Fruit fly (Drosophila melanogaster) whole organism, embryonic: ENCODE data around the gene CG6700.

Source experiments
- Adf1 ChIP-seq: fragments of 200-800 bp; sonication (Bioruptor generic); IDR thresholded peaks from 2 replicates; pipeline ENCODE4 v1.3.6; 2022; ENCODE audit warnings: missing biosample characterization, missing genetic modification characterization
- Atf-2 ChIP-seq: fragments of 200-800 bp; sonication (Bioruptor generic); optimal IDR thresholded peaks from 2 replicates; lab custom pipeline; 2016; ENCODE audit warnings: missing biosample characterization, missing genetic modification characterization
- Atf3 ChIP-seq: fragments of 200-800 bp; sonication (Bioruptor generic); optimal IDR thresholded peaks from 3 replicates; lab custom pipeline; 2016; ENCODE audit warnings: missing biosample characterization, missing genetic modification characterization
- BEAF-32 ChIP-seq: fragments of 200-800 bp; sonication (Bioruptor generic); optimal IDR thresholded peaks from 3 replicates; lab custom pipeline; 2017; ENCODE audit warnings: missing biosample characterization, missing genetic modification characterization, mild to moderate bottlenecking, moderate library complexity, missing genetic modification reagents
- Bdp1 ChIP-seq: fragments of 200-800 bp; sonication (Bioruptor generic); optimal IDR thresholded peaks from 3 replicates; lab custom pipeline; 2016; ENCODE audit warnings: missing biosample characterization, missing genetic modification characterization
- CG11504 ChIP-seq: fragments of 200-800 bp; sonication (Bioruptor generic); optimal IDR thresholded peaks from 3 replicates; lab custom pipeline; 2019; ENCODE audit warnings: missing biosample characterization, mild to moderate bottlenecking, missing genetic modification characterization, moderate library complexity
- CG11695 ChIP-seq: fragments of 200-800 bp; sonication (Bioruptor generic); IDR thresholded peaks from 3 replicates; pipeline ENCODE4 v1.3.6; 2022; ENCODE audit warnings: missing biosample characterization, missing genetic modification characterization
- CG14965 ChIP-seq: fragments of 200-800 bp; sonication (Bioruptor generic); optimal IDR thresholded peaks from 2 replicates; lab custom pipeline; 2016; ENCODE audit warnings: missing biosample characterization, missing genetic modification characterization, borderline replicate concordance
- CG15696 ChIP-seq: fragments of 200-800 bp; sonication (Bioruptor generic); optimal IDR thresholded peaks from 2 replicates; lab custom pipeline; 2019; ENCODE audit warnings: missing biosample characterization, mild to moderate bottlenecking, missing genetic modification characterization, moderate library complexity
- CG1602 ChIP-seq: fragments of 200-800 bp; sonication (Bioruptor generic); optimal IDR thresholded peaks from 3 replicates; lab custom pipeline; 2016; ENCODE audit warnings: missing biosample characterization, missing genetic modification characterization
- CG17361 ChIP-seq: fragments of 200-800 bp; sonication (Bioruptor generic); IDR thresholded peaks from 3 replicates; pipeline ENCODE4 v1.3.6; 2022; ENCODE audit warnings: missing biosample characterization, missing genetic modification characterization
- CG17829 ChIP-seq: fragments of 200-800 bp; optimal IDR thresholded peaks from 2 replicates; lab custom pipeline; 2019; ENCODE audit warnings: missing biosample characterization, mild to moderate bottlenecking, missing genetic modification characterization, moderate library complexity
- CG18599 ChIP-seq: fragments of 200-800 bp; sonication (Bioruptor generic); optimal IDR thresholded peaks from 3 replicates; lab custom pipeline; 2017; ENCODE audit warnings: missing biosample characterization, missing genetic modification characterization, mild to moderate bottlenecking, moderate library complexity, missing genetic modification reagents
- CG30403 ChIP-seq: fragments of 200-800 bp; sonication (Bioruptor generic); optimal IDR thresholded peaks from 3 replicates; lab custom pipeline; 2016; ENCODE audit warnings: missing biosample characterization, missing genetic modification characterization
- CG31365 ChIP-seq: fragments of 200-800 bp; sonication (Bioruptor generic); optimal IDR thresholded peaks from 2 replicates; lab custom pipeline; 2018; ENCODE audit warnings: missing biosample characterization, mild to moderate bottlenecking, missing genetic modification characterization
- CG34422 ChIP-seq: fragments of 200-800 bp; sonication (Bioruptor generic); IDR thresholded peaks from 3 replicates; pipeline ENCODE4 v1.3.6; 2022; ENCODE audit warnings: missing biosample characterization, missing genetic modification characterization
- CG4820 ChIP-seq: fragments of 200-800 bp; sonication (Bioruptor generic); optimal IDR thresholded peaks from 3 replicates; lab custom pipeline; 2016; ENCODE audit warnings: missing biosample characterization, missing genetic modification characterization
- CG5245 ChIP-seq: fragments of 200-800 bp; sonication (Bioruptor generic); optimal IDR thresholded peaks from 3 replicates; lab custom pipeline; 2016; ENCODE audit warnings: missing biosample characterization, missing genetic modification characterization
- CG6689 ChIP-seq: fragments of 200-800 bp; sonication (Bioruptor generic); IDR thresholded peaks from 2 replicates; pipeline ENCODE4 v1.3.6; 2022; ENCODE audit warnings: missing biosample characterization, missing genetic modification characterization
- CG7372 ChIP-seq: fragments of 200-800 bp; sonication (Bioruptor generic); IDR thresholded peaks from 2 replicates; pipeline ENCODE4 v1.3.6; 2022; ENCODE audit warnings: missing biosample characterization, missing genetic modification characterization
- CG7987 ChIP-seq: fragments of 200-800 bp; sonication (Bioruptor generic); optimal IDR thresholded peaks from 2 replicates; lab custom pipeline; 2018; ENCODE audit warnings: missing biosample characterization, mild to moderate bottlenecking, missing genetic modification characterization, moderate library complexity
- CG8944 ChIP-seq: fragments of 200-800 bp; sonication (Bioruptor generic); optimal IDR thresholded peaks from 3 replicates; lab custom pipeline; 2016; ENCODE audit warnings: missing biosample characterization, missing genetic modification characterization
- CG9797 ChIP-seq: fragments of 200-800 bp; sonication (Bioruptor generic); optimal IDR thresholded peaks from 3 replicates; lab custom pipeline; 2018; ENCODE audit warnings: missing biosample characterization, mild to moderate bottlenecking, missing genetic modification characterization
- Dip3 ChIP-seq: fragments of 200-800 bp; sonication (Bioruptor generic); optimal IDR thresholded peaks from 3 replicates; lab custom pipeline; 2016; ENCODE audit warnings: missing biosample characterization, missing genetic modification characterization
- E2f1 ChIP-seq: fragments of 200-800 bp; sonication (Bioruptor generic); IDR thresholded peaks from 2 replicates; pipeline ENCODE4 v1.3.6; 2022; ENCODE audit warnings: missing biosample characterization, missing genetic modification characterization
- E2f2 ChIP-seq: fragments of 200-800 bp; sonication (Bioruptor generic); IDR thresholded peaks from 2 replicates; pipeline ENCODE4 v1.3.6; 2022; ENCODE audit warnings: missing biosample characterization, missing genetic modification characterization
- Fer2 ChIP-seq: fragments of 200-800 bp; sonication (Bioruptor generic); optimal IDR thresholded peaks from 2 replicates; lab custom pipeline; 2018; ENCODE audit warnings: missing biosample characterization, mild to moderate bottlenecking, missing genetic modification characterization, moderate library complexity
- GATAe ChIP-seq: fragments of 200-800 bp; sonication (Bioruptor generic); conservative IDR thresholded peaks from 2 replicates; pipeline ENCODE4 v1.3.6; 2022; ENCODE audit warnings: missing biosample characterization, missing genetic modification characterization
- Hsf ChIP-seq: fragments of 200-800 bp; sonication (Bioruptor generic); optimal IDR thresholded peaks from 3 replicates; lab custom pipeline; 2016; ENCODE audit warnings: missing biosample characterization, missing genetic modification characterization
- Myb ChIP-seq: fragments of 200-800 bp; sonication (Bioruptor generic); optimal IDR thresholded peaks from 2 replicates; lab custom pipeline; 2016; ENCODE audit warnings: missing biosample characterization, missing genetic modification characterization
- Neu2 ChIP-seq: fragments of 200-800 bp; sonication (Bioruptor generic); optimal IDR thresholded peaks from 3 replicates; lab custom pipeline; 2016; ENCODE audit warnings: missing biosample characterization, missing genetic modification characterization, borderline replicate concordance
- Nf-YB ChIP-seq: fragments of 200-800 bp; sonication (Bioruptor generic); optimal IDR thresholded peaks from 3 replicates; lab custom pipeline; 2019; ENCODE audit warnings: missing biosample characterization, mild to moderate bottlenecking, missing genetic modification characterization, moderate library complexity
- PHDP ChIP-seq: fragments of 200-800 bp; sonication (Bioruptor generic); optimal IDR thresholded peaks from 3 replicates; lab custom pipeline; 2018; ENCODE audit warnings: missing biosample characterization, mild to moderate bottlenecking, missing genetic modification characterization, moderate library complexity
- Ptx1 ChIP-seq: fragments of 200-800 bp; sonication (Bioruptor generic); IDR thresholded peaks from 2 replicates; pipeline ENCODE4 v1.3.6; 2022; ENCODE audit warnings: missing biosample characterization, missing genetic modification characterization
- Rx ChIP-seq: fragments of 200-800 bp; sonication (Bioruptor generic); IDR thresholded peaks from 2 replicates; pipeline ENCODE4 v1.3.6; 2022; ENCODE audit warnings: missing biosample characterization, missing genetic modification characterization
- YL-1 ChIP-seq: fragments of 200-800 bp; sonication (Bioruptor generic); optimal IDR thresholded peaks from 3 replicates; lab custom pipeline; 2017; ENCODE audit warnings: missing biosample characterization, mild to moderate bottlenecking, missing genetic modification characterization
- ac ChIP-seq: fragments of 200-800 bp; sonication (Bioruptor generic); optimal IDR thresholded peaks from 3 replicates; lab custom pipeline; 2017; ENCODE audit warnings: missing biosample characterization, mild to moderate bottlenecking, missing genetic modification characterization
- ap ChIP-seq: fragments of 200-800 bp; sonication (Bioruptor generic); IDR thresholded peaks from 2 replicates; pipeline ENCODE4 v1.3.6; 2022; ENCODE audit warnings: missing biosample characterization, missing genetic modification characterization
- crc ChIP-seq: fragments of 200-800 bp; sonication (Bioruptor generic); optimal IDR thresholded peaks from 2 replicates; lab custom pipeline; 2016; ENCODE audit warnings: missing biosample characterization, missing genetic modification characterization
- fd96Cb ChIP-seq: fragments of 200-800 bp; sonication (Bioruptor generic); optimal IDR thresholded peaks from 2 replicates; lab custom pipeline; 2018; ENCODE audit warnings: missing biosample characterization, mild to moderate bottlenecking, missing genetic modification characterization, moderate library complexity
- h ChIP-seq: fragments of >200 bp; optimal IDR thresholded peaks from 2 replicates; lab custom pipeline; 2017
- ken ChIP-seq: fragments of 200-800 bp; sonication (Bioruptor generic); IDR thresholded peaks from 3 replicates; pipeline ENCODE4 v1.3.6; 2022; ENCODE audit warnings: missing biosample characterization, missing genetic modification characterization
- mld ChIP-seq: fragments of 200-800 bp; sonication (Bioruptor generic); IDR thresholded peaks from 3 replicates; pipeline ENCODE4 v1.3.6; 2022; ENCODE audit warnings: missing biosample characterization, missing genetic modification characterization; ENCODE audit not compliant: partially characterized antibody
- pb ChIP-seq: fragments of 200-800 bp; sonication (Bioruptor generic); optimal IDR thresholded peaks from 3 replicates; lab custom pipeline; 2016; ENCODE audit warnings: missing biosample characterization, missing genetic modification characterization
- salm ChIP-seq: fragments of 200-800 bp; sonication (Bioruptor generic); optimal IDR thresholded peaks from 2 replicates; lab custom pipeline; 2018; ENCODE audit warnings: missing biosample characterization, mild to moderate bottlenecking, missing genetic modification characterization
- scrt ChIP-seq: fragments of 200-800 bp; sonication (Bioruptor generic); optimal IDR thresholded peaks from 2 replicates; lab custom pipeline; 2018; ENCODE audit warnings: missing biosample characterization, mild to moderate bottlenecking, missing genetic modification characterization, moderate library complexity
- slbo ChIP-seq: fragments of 200-800 bp; sonication (Bioruptor generic); IDR thresholded peaks from 2 replicates; pipeline ENCODE4 v1.3.6; 2022; ENCODE audit warnings: missing biosample characterization, missing genetic modification characterization
- tap ChIP-seq: fragments of 200-800 bp; optimal IDR thresholded peaks from 3 replicates; lab custom pipeline; 2019; ENCODE audit warnings: missing biosample characterization, mild to moderate bottlenecking, missing genetic modification characterization, moderate library complexity
- trem ChIP-seq: fragments of 200-800 bp; optimal IDR thresholded peaks from 3 replicates; lab custom pipeline; 2019; ENCODE audit warnings: missing biosample characterization, mild to moderate bottlenecking, missing genetic modification characterization, moderate library complexity

Gene CG6700

DNA sequence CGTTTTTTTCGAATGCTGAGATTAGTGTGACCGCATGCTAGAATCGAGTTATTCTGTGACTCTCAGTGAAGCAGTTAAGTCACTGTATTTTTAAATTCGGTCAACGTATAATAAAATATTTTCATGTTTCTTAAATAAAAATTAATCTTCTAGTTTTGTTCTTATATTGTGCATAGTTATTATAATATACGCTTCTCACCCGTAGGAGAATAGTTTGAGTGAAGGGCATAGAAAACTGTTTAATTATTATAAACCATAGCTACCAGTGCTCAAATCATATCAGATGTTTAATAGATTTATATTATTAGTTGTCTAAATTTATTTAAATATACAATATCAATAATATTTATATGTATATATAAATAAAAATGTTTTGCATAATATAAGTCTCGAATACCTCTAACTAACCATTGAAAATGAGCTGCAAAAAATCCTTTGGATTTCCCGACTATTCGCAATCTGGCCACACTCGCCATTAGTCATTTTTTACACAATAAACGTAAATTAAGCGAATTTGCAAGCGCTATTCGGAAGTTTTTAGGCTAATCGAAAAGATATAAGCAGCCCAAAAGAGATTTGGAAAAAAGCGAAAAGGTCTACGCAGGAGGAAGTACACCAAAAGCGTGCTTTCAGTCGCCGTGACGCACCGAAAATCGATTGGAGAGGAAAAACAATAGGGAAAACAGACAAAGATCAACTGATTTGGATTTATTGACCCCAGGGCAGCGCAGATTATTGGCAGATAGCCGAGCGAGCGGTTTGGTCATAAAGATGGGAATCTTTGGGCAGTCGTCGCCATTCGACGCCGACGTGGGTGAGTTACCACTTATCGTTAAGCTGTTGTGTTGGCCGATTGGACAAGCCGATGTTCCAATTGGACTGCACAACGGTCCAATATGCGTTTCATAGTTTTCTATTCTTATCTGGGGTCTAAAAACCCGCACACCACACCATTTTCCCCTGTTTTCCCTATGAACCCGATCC, 16.0 kb upstream of the CG6700 start, which contains the start of the genes aurB and Stam (continued):
- TF ChIP-seq fd96Cb (tag; lab: Kevin White, UChicago) (peak; percentile 31), CG17361 (GFP tag; lab: Robert Waterston, UW) (peak; percentile 67), Ptx1 (peak; percentile 48; the same call in 1 of the 2 replicates), slbo (peak; percentile 47; the same call in 1 of the 2 replicates), scrt (GFP tag; lab: Kevin White, UChicago) (peak; percentile 11), Rx (GFP tag; lab: Robert Waterston, UW) (no peak), Adf1 (GFP tag; lab: Robert Waterston, UW) (no peak), Neu2 (GFP tag; lab: Kevin White, UChicago) (no peak), CG11504 (tag; lab: Kevin White, UChicago) (peak; percentile 73), tap (peak; percentile 29), crc (no peak), GATAe (GFP tag; lab: Robert Waterston, UW) (no peak), CG11695 (peak; percentile 8; the same call in 1 of the 3 replicates), ac (GFP tag; lab: Kevin White, UChicago) (no peak), h (lab: Kevin White, UChicago) (no peak), YL-1 (GFP tag; lab: Kevin White, UChicago) (peak; percentile 9), CG4820 (GFP tag; lab: Kevin White, UChicago) (no peak), CG18599 (GFP tag; lab: Kevin White, UChicago) (peak; percentile 59), CG5245 (GFP tag; lab: Kevin White, UChicago) (no peak), CG7987 (GFP tag; lab: Kevin White, UChicago) (no peak), Myb (GFP tag; lab: Kevin White, UChicago) (peak; percentile 86), CG9797 (GFP tag; lab: Kevin White, UChicago) (peak; percentile 48), Dip3 (GFP tag; lab: Kevin White, UChicago) (no peak), CG6689 (peak; percentile 50; the same call in 1 of the 2 replicates), trem (tag; lab: Kevin White, UChicago) (peak; percentile 36), Atf3 (GFP tag; lab: Kevin White, UChicago) (no peak), Bdp1 (GFP tag; lab: Kevin White, UChicago) (no peak), Hsf (GFP tag; lab: Kevin White, UChicago) (no peak), E2f2 (GFP tag; lab: Robert Waterston, UW) (peak; percentile 83), ken (GFP tag; lab: Robert Waterston, UW) (no peak), mld (GFP tag; lab: Robert Waterston, UW) (no peak), ap (GFP tag; lab: Robert Waterston, UW) (no peak), BEAF-32 (GFP tag; lab: Kevin White, UChicago) (peak; percentile 7), CG30403 (GFP tag; lab: Kevin White, UChicago) (peak; percentile 57), E2f1 (GFP tag; lab: Robert Waterston, UW) (no peak), CG17829 (peak; percentile 75), pb (GFP tag; lab: Kevin White, UChicago) (no peak), CG31365 (tag; lab: Kevin White, UChicago) (no peak), CG14965 (GFP tag; lab: Kevin White, UChicago) (no peak), CG1602 (GFP tag; lab: Kevin White, UChicago) (peak; percentile 46), CG7372 (GFP tag; lab: Robert Waterston, UW) (no peak), Nf-YB (GFP tag; lab: Kevin White, UChicago) (peak; percentile 28), Atf-2 (no peak), salm (tag; lab: Kevin White, UChicago) (peak; percentile 37), CG8944 (GFP tag; lab: Kevin White, UChicago) (no peak), CG34422 (GFP tag; lab: Robert Waterston, UW) (peak; percentile 51; the same call in 1 of the 3 replicates), Fer2 (tag; lab: Kevin White, UChicago) (peak; percentile 29), CG15696 (tag; lab: Kevin White, UChicago) (peak; percentile 64), PHDP (tag; lab: Kevin White, UChicago) (peak; percentile 73)
